Worm (Caenorhabditis elegans) whole organism, young adult: Measurements from ENCODE around the gene T24E12.1.

Experiments
- ama-1 ChIP-seq, 3 experiments: fragments of 150-350 bp in 1 of 3; sonication (generic microtip) in 2 of 3; optimal IDR thresholded peaks; 2 replicates each; lab custom pipeline; 2014 to 2018; ENCODE audit warnings: missing biosample characterization in 2 of 3, missing genetic modification characterization in 2 of 3, missing genetic modification reagents in 2 of 3
- attf-3 ChIP-seq: fragments of 200-800 bp; sonication (Bioruptor generic); conservative IDR thresholded peaks from 2 replicates; pipeline ENCODE4 v1.3.6; 2022; ENCODE audit warnings: missing genetic modification reagents, missing genetic modification characterization, missing compliant biosample characterization
- attf-6 ChIP-seq: fragments of 200-800 bp; sonication (Bioruptor generic); IDR thresholded peaks from 2 replicates; pipeline ENCODE4 v1.3.6; 2022; ENCODE audit warnings: missing genetic modification reagents, missing genetic modification characterization, missing compliant biosample characterization
- cebp-1 ChIP-seq, 2 experiments: fragments of 200-800 bp in 1 of 2; sonication (Bioruptor generic) in 1 of 2; sonication (generic microtip) in 1 of 2; IDR thresholded peaks in 1 of 2; optimal IDR thresholded peaks in 1 of 2; 2 replicates each; pipeline versions ENCODE4 v1.3.6 to Lab custom; 2017 to 2022; ENCODE audit warnings: missing compliant biosample characterization in 2 of 2, missing genetic modification characterization in 2 of 2, mild to moderate bottlenecking in 1 of 2, missing genetic modification reagents in 1 of 2, moderate library complexity in 1 of 2
- die-1 ChIP-seq: sonication (generic microtip); optimal IDR thresholded peaks from 2 replicates; lab custom pipeline; 2016; ENCODE audit warnings: missing genotype, mild to moderate bottlenecking, missing genetic modification characterization, missing compliant biosample characterization
- nhr-90 ChIP-seq: sonication (generic microtip); optimal IDR thresholded peaks from 2 replicates; lab custom pipeline; 2016; ENCODE audit warnings: missing genotype, mild to moderate bottlenecking, missing genetic modification characterization, missing compliant biosample characterization
- sea-2 ChIP-seq: fragments of 200-800 bp; sonication (Bioruptor generic); IDR thresholded peaks from 2 replicates; pipeline ENCODE4 v1.3.6; 2022; ENCODE audit warnings: missing genetic modification characterization, missing compliant biosample characterization
- snpc-1.1 ChIP-seq: sonication (generic microtip); optimal IDR thresholded peaks from 2 replicates; lab custom pipeline; 2017; ENCODE audit warnings: missing genetic modification characterization, mild to moderate bottlenecking, missing compliant biosample characterization, antibody characterized with exemption, moderate library complexity, missing genotype, missing genetic modification reagents; ENCODE audit not compliant: insufficient read depth
- snpc-4 ChIP-seq, 5 experiments: fragments of 150-350 bp in 1 of 5; sonication (generic microtip) in 4 of 5; optimal IDR thresholded peaks; 2 replicates each; lab custom pipeline; 2014 to 2018; ENCODE audit warnings: missing genetic modification characterization in 5 of 5, missing biosample characterization in 3 of 5, antibody characterized with exemption in 2 of 5, mild to moderate bottlenecking in 2 of 5, missing compliant biosample characterization in 2 of 5, missing genotype in 2 of 5, moderate library complexity in 2 of 5, missing genetic modification reagents in 1 of 5

DNA sequence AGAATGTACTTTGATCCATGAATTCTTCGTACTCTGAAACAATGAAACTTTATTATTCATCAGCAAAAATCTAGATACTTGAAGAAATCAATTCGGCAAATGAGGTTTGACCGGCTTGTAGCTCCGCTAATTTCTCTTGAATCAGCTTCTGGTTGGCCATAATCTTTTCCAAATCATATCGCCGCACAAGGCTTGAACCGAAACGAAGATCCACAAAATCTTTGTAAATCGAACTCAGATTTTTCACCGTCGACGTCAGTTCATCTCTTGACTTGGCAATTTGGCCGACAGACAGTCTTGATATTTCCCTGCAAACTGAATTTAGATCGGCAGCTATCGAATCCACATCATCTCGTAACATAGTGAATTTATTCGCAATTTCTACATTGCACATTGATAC, 20.2 kb downstream of the T24E12.1 start:
- TF ChIP-seq snpc-1.1: no peak
- no peak for TF ChIP-seq nhr-90 (tag; lab: Kevin White, UChicago)
- no peak for TF ChIP-seq die-1 (tag; lab: Kevin White, UChicago)
- no peak for TF ChIP-seq attf-3 (GFP tag; lab: Robert Waterston, UW)
- no peak for TF ChIP-seq sea-2
- no peak for TF ChIP-seq ama-1 (optimal IDR thresholded peaks at IDR 0.05; lab: Kevin White, UChicago)
- TF ChIP-seq ama-1 (GFP tag; optimal IDR thresholded peaks at IDR 0.05; lab: Kevin White, UChicago): no peak
- TF ChIP-seq cebp-1 (GFP tag; IDR thresholded peaks at IDR 0.05; lab: Robert Waterston, UW): no peak
- TF ChIP-seq cebp-1 (tag; optimal IDR thresholded peaks at IDR 0.05; lab: Kevin White, UChicago): no peak
- TF ChIP-seq attf-6 (GFP tag; lab: Robert Waterston, UW): no peak
- no peak for TF ChIP-seq snpc-4 (GFP tag; optimal IDR thresholded peaks at IDR 0.05; lab: Kevin White, UChicago)
- TF ChIP-seq snpc-4 (tag; optimal IDR thresholded peaks at IDR 0.05; lab: Kevin White, UChicago): no peak
